Fruit fly (Drosophila melanogaster) whole organism: ENCODE results near the gene Vps45.

Experiments
- CG8478 ChIP-seq: fragments of >200 bp; optimal IDR thresholded peaks from 2 replicates; lab custom pipeline; 2018; ENCODE audit warnings: inconsistent platforms
- Dll ChIP-seq: fragments of >200 bp; optimal IDR thresholded peaks from 2 replicates; lab custom pipeline; 2017
- EcR ChIP-seq, 2 experiments: fragments of >200 bp; optimal IDR thresholded peaks; 2 replicates each; lab custom pipeline; 2017; ENCODE audit warnings: missing biosample characterization in 2 of 2, missing genetic modification characterization in 2 of 2, missing genetic modification reagents in 2 of 2
- pan ChIP-seq: fragments of >200 bp; optimal IDR thresholded peaks from 2 replicates; lab custom pipeline; 2017
- psq ChIP-seq: fragments of >200 bp; optimal IDR thresholded peaks from 2 replicates; lab custom pipeline; 2017
- usp ChIP-seq: fragments of >200 bp; optimal IDR thresholded peaks from 2 replicates; lab custom pipeline; 2017; ENCODE audit warnings: missing biosample characterization, missing genetic modification characterization, mixed read lengths

Gene Vps45

dm6 chr3R:9590952-9591532 is 27.3 kb downstream of the Vps45 start, which contains the start of the genes bocks and CG8312:
bocks (minus strand) TSS chr3R:9591002.
CG8312 (plus strand) TSS chr3R:9591309.
- TF ChIP-seq EcR (GFP tag; optimal IDR thresholded peaks at IDR 0.05; lab: Kevin White, UChicago) (no peak), pan (lab: Kevin White, UChicago) (no peak), CG8478 (lab: Kevin White, UChicago) (no peak), usp (GFP tag; lab: Kevin White, UChicago) (no peak), Dll (lab: Kevin White, UChicago) (no peak)

- TF ChIP-seq Dll (lab: Kevin White, UChicago) (no peak), CG8478 (lab: Kevin White, UChicago) (no peak), usp (GFP tag; lab: Kevin White, UChicago) (no peak), pan (lab: Kevin White, UChicago) (no peak), EcR (GFP tag; optimal IDR thresholded peaks at IDR 0.05; lab: Kevin White, UChicago) (no peak)
Measured at dm6 chr3R:9591769-9592388, 28.2 kb downstream of the Vps45 start.

- TF ChIP-seq CG8478 (lab: Kevin White, UChicago): no peak
- no peak for TF ChIP-seq Dll (lab: Kevin White, UChicago)
- TF ChIP-seq pan (lab: Kevin White, UChicago): no peak
- no peak for TF ChIP-seq psq (lab: Kevin White, UChicago)
- TF ChIP-seq EcR (GFP tag; optimal IDR thresholded peaks at IDR 0.05; lab: Kevin White, UChicago): no peak
- no peak for TF ChIP-seq usp (GFP tag; lab: Kevin White, UChicago)
Measured at dm6 chr3R:9593408-9594250, 29.9 kb downstream of the Vps45 start.

- TF ChIP-seq CG8478 (lab: Kevin White, UChicago): no peak
- TF ChIP-seq pan (lab: Kevin White, UChicago): no peak
- no peak for TF ChIP-seq Dll (lab: Kevin White, UChicago)
- no peak for TF ChIP-seq psq (lab: Kevin White, UChicago)
- TF ChIP-seq EcR (GFP tag; optimal IDR thresholded peaks at IDR 0.05; lab: Kevin White, UChicago): no peak
- TF ChIP-seq usp (GFP tag; lab: Kevin White, UChicago): no peak
Measured at dm6 chr3R:9594251-9594581, 30.5 kb downstream of the Vps45 start.

dm6 chr3R:9594839-9595238 is 31.1 kb downstream of the Vps45 start:
- TF ChIP-seq pan (lab: Kevin White, UChicago) (no peak), psq (lab: Kevin White, UChicago) (no peak), Dll (lab: Kevin White, UChicago) (no peak), usp (GFP tag; lab: Kevin White, UChicago) (no peak), EcR (GFP tag; optimal IDR thresholded peaks at IDR 0.05; lab: Kevin White, UChicago) (no peak), CG8478 (lab: Kevin White, UChicago) (no peak)

dm6 chr3R:9595681-9596357 is 32.1 kb downstream of the Vps45 start:
- no peak for TF ChIP-seq CG8478 (lab: Kevin White, UChicago)
- no peak for TF ChIP-seq EcR (GFP tag; optimal IDR thresholded peaks at IDR 0.05; lab: Kevin White, UChicago)
- no peak for TF ChIP-seq Dll (lab: Kevin White, UChicago)
- no peak for TF ChIP-seq pan (lab: Kevin White, UChicago)
- no peak for TF ChIP-seq usp (GFP tag; lab: Kevin White, UChicago)
- no peak for TF ChIP-seq psq (lab: Kevin White, UChicago)

dm6 chr3R:9596615-9597014 is 32.9 kb downstream of the Vps45 start:
- no peak for TF ChIP-seq Dll (lab: Kevin White, UChicago)
- TF ChIP-seq psq (lab: Kevin White, UChicago): no peak
- no peak for TF ChIP-seq EcR (GFP tag; optimal IDR thresholded peaks at IDR 0.05; lab: Kevin White, UChicago)
- TF ChIP-seq CG8478 (lab: Kevin White, UChicago): no peak
- TF ChIP-seq usp (GFP tag; lab: Kevin White, UChicago): no peak
- TF ChIP-seq pan (lab: Kevin White, UChicago): no peak

- TF ChIP-seq Dll (lab: Kevin White, UChicago) (no peak), pan (lab: Kevin White, UChicago) (no peak), EcR (GFP tag; optimal IDR thresholded peaks at IDR 0.05; lab: Kevin White, UChicago) (no peak), usp (GFP tag; lab: Kevin White, UChicago) (no peak), psq (lab: Kevin White, UChicago) (no peak), CG8478 (lab: Kevin White, UChicago) (no peak)
Measured at dm6 chr3R:9598099-9598498, 34.4 kb downstream of the Vps45 start.

- no peak for TF ChIP-seq Dll (lab: Kevin White, UChicago)
- no peak for TF ChIP-seq pan (lab: Kevin White, UChicago)
- no peak for TF ChIP-seq EcR (GFP tag; optimal IDR thresholded peaks at IDR 0.05; lab: Kevin White, UChicago)
- TF ChIP-seq psq (lab: Kevin White, UChicago): no peak
- no peak for TF ChIP-seq CG8478 (lab: Kevin White, UChicago)
- no peak for TF ChIP-seq usp (GFP tag; lab: Kevin White, UChicago)
Measured at dm6 chr3R:9600558-9600959, 36.8 kb downstream of the Vps45 start.

- TF ChIP-seq Dll (lab: Kevin White, UChicago): no peak
- TF ChIP-seq CG8478 (lab: Kevin White, UChicago): no peak
- no peak for TF ChIP-seq usp (GFP tag; lab: Kevin White, UChicago)
- no peak for TF ChIP-seq pan (lab: Kevin White, UChicago)
- TF ChIP-seq EcR (GFP tag; optimal IDR thresholded peaks at IDR 0.05; lab: Kevin White, UChicago): no peak
- TF ChIP-seq psq (lab: Kevin White, UChicago): no peak
Measured at dm6 chr3R:9601949-9602348, 38.2 kb downstream of the Vps45 start.
